Fruit fly (Drosophila melanogaster) Kc167 (cell line): ENCODE measurements around the gene CG13599.

Experiments used
- Myc ChIP-seq: fragments of >200 bp; optimal IDR thresholded peaks from 2 replicates; lab custom pipeline; 2017; ENCODE audit warnings: missing external identifiers
- Sin3A ChIP-seq: fragments of >200 bp; optimal IDR thresholded peaks from 2 replicates; lab custom pipeline; 2018; ENCODE audit warnings: missing external identifiers
- h ChIP-seq: fragments of >200 bp; optimal IDR thresholded peaks from 3 replicates; lab custom pipeline; 2018; ENCODE audit warnings: missing external identifiers
- insv ChIP-seq: fragments of >200 bp; optimal IDR thresholded peaks from 3 replicates; lab custom pipeline; 2018; ENCODE audit warnings: missing external identifiers
- psq ChIP-seq: fragments of >200 bp; optimal IDR thresholded peaks from 2 replicates; lab custom pipeline; 2017; ENCODE audit warnings: missing external identifiers
- ttk ChIP-seq: sonication (Bioruptor generic); optimal IDR thresholded peaks from 2 replicates; lab custom pipeline; 2017; ENCODE audit warnings: missing external identifiers

DNA sequence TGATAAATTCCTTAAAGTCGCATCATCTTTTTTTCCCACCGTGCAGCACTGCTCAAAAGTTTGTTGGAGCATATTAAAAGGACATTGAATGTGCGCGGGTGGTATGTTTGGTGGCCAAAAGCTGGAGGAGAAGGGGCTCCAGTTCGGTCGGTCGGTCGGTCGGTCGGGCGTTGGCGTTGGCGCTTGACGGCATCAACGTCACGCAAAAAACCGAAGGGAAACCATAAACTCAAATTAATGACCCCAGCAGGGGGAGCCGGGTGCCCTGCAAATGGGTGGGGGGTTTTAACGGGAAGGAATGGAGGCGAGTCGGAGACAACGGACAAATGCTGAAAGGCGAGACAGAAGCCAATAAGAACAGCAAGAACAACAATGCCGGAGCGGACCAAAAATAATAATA is 19.1 kb upstream of the CG13599 start:
- TF ChIP-seq Myc (lab: Kevin White, UChicago) (no peak), Sin3A (lab: Kevin White, UChicago) (no peak), psq (lab: Kevin White, UChicago) (no peak), insv (lab: Kevin White, UChicago) (no peak), ttk (lab: Kevin White, UChicago) (no peak), h (no peak)
